Worm (Caenorhabditis elegans) whole organism, L4 larva: Measurements from ENCODE around the gene spc-1.

Source experiments
- F10B5.3 ChIP-seq: sonication (generic microtip); optimal IDR thresholded peaks from 2 replicates; lab custom pipeline; 2016; ENCODE audit warnings: mild to moderate bottlenecking, missing genetic modification characterization, missing compliant biosample characterization
- F26F4.8 ChIP-seq: fragments of 200-800 bp; sonication (Bioruptor generic); conservative IDR thresholded peaks from 2 replicates; pipeline ENCODE4 v1.3.6; 2022; ENCODE audit warnings: missing genetic modification characterization, missing compliant biosample characterization
- F44E2.7 ChIP-seq: fragments of 200-800 bp; sonication (Bioruptor generic); IDR thresholded peaks from 2 replicates; pipeline ENCODE4 v2.1.2; 2022; ENCODE audit warnings: missing genetic modification characterization, missing compliant biosample characterization
- F49E8.2 ChIP-seq: sonication (generic microtip); optimal IDR thresholded peaks from 2 replicates; lab custom pipeline; 2016; ENCODE audit warnings: missing compliant biosample characterization, mild to moderate bottlenecking, missing genetic modification characterization, borderline replicate concordance
- ZK337.2 ChIP-seq: fragments of 200-800 bp; sonication (Bioruptor generic); IDR thresholded peaks from 2 replicates; pipeline ENCODE4 v1.3.6; 2022; ENCODE audit warnings: missing genetic modification reagents, missing genetic modification characterization, missing compliant biosample characterization
- aha-1 ChIP-seq: fragments of 150-350 bp; peaks from one replicate; lab custom pipeline; 2014; ENCODE audit warnings: missing biosample characterization, missing genetic modification characterization
- ama-1 ChIP-seq: fragments of 150-350 bp; optimal IDR thresholded peaks from 2 replicates; lab custom pipeline; 2014; ENCODE audit warnings: inconsistent platforms, mixed read lengths
- attf-4 ChIP-seq: sonication (generic microtip); optimal IDR thresholded peaks from 3 replicates; lab custom pipeline; 2017; ENCODE audit warnings: missing biosample characterization, missing genetic modification characterization
- ceh-20 ChIP-seq: fragments of 200-800 bp; sonication (Bioruptor generic); IDR thresholded peaks from 2 replicates; pipeline ENCODE4 v1.3.6; 2022; ENCODE audit warnings: missing genetic modification reagents, missing genetic modification characterization, missing compliant biosample characterization
- ceh-62 ChIP-seq: sonication (generic microtip); optimal IDR thresholded peaks from 2 replicates; lab custom pipeline; 2017; ENCODE audit warnings: missing biosample characterization, missing genetic modification characterization
- ceh-82 ChIP-seq: sonication (generic microtip); optimal IDR thresholded peaks from 2 replicates; lab custom pipeline; 2017; ENCODE audit warnings: missing biosample characterization, missing genetic modification characterization
- ces-1 ChIP-seq: fragments of 150-350 bp; sonication (generic microtip); optimal IDR thresholded peaks from 4 replicates; lab custom pipeline; 2014; ENCODE audit warnings: missing biosample characterization, missing genetic modification reagents, missing genetic modification characterization
- dmd-6 ChIP-seq: fragments of 200-800 bp; sonication (Bioruptor generic); IDR thresholded peaks from 2 replicates; pipeline ENCODE4 v1.3.6; 2022; ENCODE audit warnings: missing genetic modification reagents, missing genetic modification characterization, missing compliant biosample characterization
- dmd-9 ChIP-seq: fragments of 200-800 bp; sonication (Bioruptor generic); IDR thresholded peaks from 2 replicates; pipeline ENCODE4 v1.3.6; 2022; ENCODE audit warnings: missing genetic modification reagents, missing genetic modification characterization, missing compliant biosample characterization
- dpl-1 ChIP-seq: fragments of 150-350 bp; optimal IDR thresholded peaks from 2 replicates; lab custom pipeline; 2014; ENCODE audit warnings: missing biosample characterization, missing genetic modification reagents, missing genetic modification characterization
- fkh-10 ChIP-seq: fragments of 150-350 bp; optimal IDR thresholded peaks from 2 replicates; lab custom pipeline; 2014; ENCODE audit warnings: missing biosample characterization, missing genetic modification reagents, missing genetic modification characterization
- gei-8 ChIP-seq: fragments of 200-800 bp; sonication (Bioruptor generic); optimal IDR thresholded peaks from 2 replicates; lab custom pipeline; 2018; ENCODE audit warnings: mild to moderate bottlenecking, missing genetic modification characterization, missing compliant biosample characterization
- hif-1 ChIP-seq, 2 experiments: sonication (generic microtip); optimal IDR thresholded peaks; 2 replicates each; lab custom pipeline; 2016 to 2017; ENCODE audit warnings: missing compliant biosample characterization in 2 of 2, missing genetic modification characterization in 2 of 2, missing genetic modification reagents in 2 of 2, missing genotype in 2 of 2, mild to moderate bottlenecking in 1 of 2
- hlh-11 ChIP-seq: fragments of 200-800 bp; sonication (Bioruptor generic); optimal IDR thresholded peaks from 2 replicates; lab custom pipeline; 2018; ENCODE audit warnings: mild to moderate bottlenecking, missing genetic modification characterization, missing compliant biosample characterization
- hlh-30 ChIP-seq: sonication (generic microtip); optimal IDR thresholded peaks from 2 replicates; lab custom pipeline; 2017; ENCODE audit warnings: antibody characterized with exemption, mild to moderate bottlenecking, missing genetic modification characterization, missing compliant biosample characterization; ENCODE audit not compliant: insufficient read depth
- lim-7 ChIP-seq: fragments of 200-800 bp; sonication (Bioruptor generic); IDR thresholded peaks from 2 replicates; pipeline ENCODE4 v1.3.6; 2022; ENCODE audit warnings: missing genetic modification characterization, missing compliant biosample characterization
- lin-13 ChIP-seq: fragments of 150-350 bp; optimal IDR thresholded peaks from 2 replicates; lab custom pipeline; 2014; ENCODE audit warnings: missing biosample characterization, missing genetic modification reagents, missing genetic modification characterization
- lin-38 ChIP-seq: fragments of 200-800 bp; sonication (Bioruptor generic); IDR thresholded peaks from 2 replicates; pipeline ENCODE4 v1.3.6; 2022; ENCODE audit warnings: missing genetic modification reagents, missing genetic modification characterization, missing compliant biosample characterization
- lir-3 ChIP-seq: sonication (generic microtip); optimal IDR thresholded peaks from 2 replicates; lab custom pipeline; 2016; ENCODE audit warnings: mild to moderate bottlenecking, missing genetic modification characterization, missing compliant biosample characterization
- lsy-2 ChIP-seq, 2 experiments: fragments of 150-350 bp in 1 of 2; sonication (generic microtip) in 1 of 2; optimal IDR thresholded peaks; 2 replicates each; lab custom pipeline; 2014 to 2017; ENCODE audit warnings: missing biosample characterization in 2 of 2, missing genetic modification characterization in 2 of 2
- mdl-1 ChIP-seq, 2 experiments: fragments of 150-350 bp in 1 of 2; sonication (generic microtip) in 1 of 2; optimal IDR thresholded peaks; 2 replicates each; lab custom pipeline; 2014 to 2017; ENCODE audit warnings: missing biosample characterization in 2 of 2, missing genetic modification characterization in 2 of 2
- mdt-29 ChIP-seq: fragments of 200-800 bp; sonication (Bioruptor generic); IDR thresholded peaks from 2 replicates; pipeline ENCODE4 v1.3.6; 2022; ENCODE audit warnings: missing genetic modification reagents, missing genetic modification characterization, missing compliant biosample characterization
- mes-2 ChIP-seq: sonication (generic microtip); optimal IDR thresholded peaks from 2 replicates; lab custom pipeline; 2016; ENCODE audit warnings: missing genotype, mild to moderate bottlenecking, missing genetic modification characterization, missing compliant biosample characterization; ENCODE audit not compliant: poor library complexity, severe bottlenecking
- nhr-10 ChIP-seq: fragments of 150-350 bp; optimal IDR thresholded peaks from 2 replicates; lab custom pipeline; 2014; ENCODE audit warnings: missing biosample characterization, missing genetic modification characterization
- nhr-102 ChIP-seq: sonication (generic microtip); optimal IDR thresholded peaks from 2 replicates; lab custom pipeline; 2016; ENCODE audit warnings: mild to moderate bottlenecking, missing genetic modification characterization, moderate library complexity, missing compliant biosample characterization
- nhr-11 ChIP-seq: fragments of 150-350 bp; optimal IDR thresholded peaks from 2 replicates; lab custom pipeline; 2014; ENCODE audit warnings: missing biosample characterization, missing genetic modification characterization
- nhr-237 ChIP-seq: sonication (generic microtip); optimal IDR thresholded peaks from 2 replicates; lab custom pipeline; 2017; ENCODE audit warnings: missing biosample characterization, missing genetic modification characterization
- nhr-28 ChIP-seq: fragments of 150-350 bp; optimal IDR thresholded peaks from 2 replicates; lab custom pipeline; 2014; ENCODE audit warnings: missing biosample characterization, missing genetic modification characterization
- nhr-48 ChIP-seq: sonication (generic microtip); optimal IDR thresholded peaks from 2 replicates; lab custom pipeline; 2016; ENCODE audit warnings: mild to moderate bottlenecking, missing genetic modification characterization, missing compliant biosample characterization
- nhr-77 ChIP-seq: fragments of 150-350 bp; optimal IDR thresholded peaks from 2 replicates; lab custom pipeline; 2014; ENCODE audit warnings: missing biosample characterization, missing genetic modification characterization
- php-3 ChIP-seq: fragments of 200-800 bp; sonication (Bioruptor generic); IDR thresholded peaks from 2 replicates; pipeline ENCODE4 v1.3.6; 2022; ENCODE audit warnings: missing genetic modification reagents, missing genetic modification characterization, missing compliant biosample characterization
- pqm-1 ChIP-seq: sonication (generic microtip); optimal IDR thresholded peaks from 2 replicates; lab custom pipeline; 2017; ENCODE audit warnings: missing biosample characterization, missing genetic modification characterization
- rbr-2 ChIP-seq: sonication (generic microtip); optimal IDR thresholded peaks from 2 replicates; lab custom pipeline; 2016; ENCODE audit warnings: missing genotype, missing genetic modification characterization, missing compliant biosample characterization
- sdz-12 ChIP-seq: fragments of 200-800 bp; sonication (Bioruptor generic); optimal IDR thresholded peaks from 2 replicates; lab custom pipeline; 2018; ENCODE audit warnings: mild to moderate bottlenecking, missing genetic modification characterization, missing compliant biosample characterization
- set-16 ChIP-seq: fragments of 200-800 bp; sonication (Bioruptor generic); IDR thresholded peaks from 2 replicates; pipeline ENCODE4 v1.3.6; 2022; ENCODE audit warnings: missing genetic modification reagents, missing genetic modification characterization, missing compliant biosample characterization
- tag-97 ChIP-seq: fragments of 200-800 bp; sonication (Bioruptor generic); IDR thresholded peaks from 2 replicates; pipeline ENCODE4 v1.3.6; 2022; ENCODE audit warnings: missing genetic modification characterization, missing compliant biosample characterization
- unc-62 ChIP-seq, 3 experiments: fragments of 150-350 bp in 1 of 3; sonication (generic microtip); optimal IDR thresholded peaks in 2 of 3; peaks in 1 of 3; 1 replicate in 1 of 3; 2 replicates in 2 of 3; lab custom pipeline; 2014 to 2017; ENCODE audit warnings: missing biosample characterization in 3 of 3, missing genetic modification characterization in 3 of 3, missing genetic modification reagents in 3 of 3, missing genotype in 1 of 3
- zfp-2 ChIP-seq: sonication (generic microtip); optimal IDR thresholded peaks from 2 replicates; lab custom pipeline; 2016; ENCODE audit warnings: mild to moderate bottlenecking, missing genetic modification characterization, missing compliant biosample characterization
- zfp-3 ChIP-seq: fragments of 200-800 bp; sonication (Bioruptor generic); conservative IDR thresholded peaks from 2 replicates; pipeline ENCODE4 v1.3.6; 2022; ENCODE audit warnings: missing genetic modification reagents, missing genetic modification characterization, missing compliant biosample characterization
- ztf-7 ChIP-seq: fragments of 150-350 bp; optimal IDR thresholded peaks from 2 replicates; lab custom pipeline; 2014; ENCODE audit warnings: missing biosample characterization, missing genetic modification characterization

The spc-1 gene

ce11 chrX:3111687-3112086 lies 15.2 kb downstream of the spc-1 start (continued):
- no peak for TF ChIP-seq lim-7 (GFP tag; lab: Robert Waterston, UW)
- TF ChIP-seq mdl-1 (tag; optimal IDR thresholded peaks at IDR 0.05; lab: Kevin White, UChicago), result no peak
- TF ChIP-seq rbr-2 (tag; lab: Kevin White, UChicago), result no peak
- TF ChIP-seq ces-1 (GFP tag; lab: Kevin White, UChicago), result no peak
- TF ChIP-seq pqm-1 (tag; lab: Kevin White, UChicago), result no peak
- TF ChIP-seq ztf-7, result peak; percentile 45
- no peak for TF ChIP-seq tag-97
- no peak for TF ChIP-seq zfp-2
- TF ChIP-seq set-16, result no peak
- no peak for TF ChIP-seq dpl-1 (GFP tag; lab: Kevin White, UChicago)
- TF ChIP-seq F10B5.3, result no peak
- TF ChIP-seq ceh-82, result no peak
- TF ChIP-seq mdt-29 (GFP tag; lab: Robert Waterston, UW), result no peak
- no peak for TF ChIP-seq fkh-10 (GFP tag; lab: Kevin White, UChicago)
- TF ChIP-seq zfp-3, result 0 out of 2 replicates have a peak, but pooled peaks have one; percentile 75
- TF ChIP-seq mes-2, result peak; percentile 71
- TF ChIP-seq ama-1 (lab: Kevin White, UChicago), result peak; percentile 79
- TF ChIP-seq aha-1, result peak; percentile 99
- no peak for TF ChIP-seq ZK337.2 (GFP tag; lab: Robert Waterston, UW)
- no peak for TF ChIP-seq dmd-9
- TF ChIP-seq nhr-10 (tag; lab: Kevin White, UChicago), result no peak
- no peak for TF ChIP-seq ceh-62 (tag; lab: Kevin White, UChicago)
- no peak for TF ChIP-seq gei-8 (GFP tag; lab: Kevin White, UChicago)
- TF ChIP-seq nhr-237 (tag; lab: Kevin White, UChicago), result no peak
- TF ChIP-seq F49E8.2 (tag; lab: Kevin White, UChicago), result no peak
- peak; percentile 75 for TF ChIP-seq nhr-48 (tag; lab: Kevin White, UChicago)
- TF ChIP-seq, all 104 proteins: peak for 26

- peak; percentile 19 for TF ChIP-seq hlh-11 (tag; lab: Kevin White, UChicago)
- no peak for TF ChIP-seq F44E2.7 (GFP tag; lab: Robert Waterston, UW)
- peak; percentile 6 for TF ChIP-seq rbr-2 (tag; lab: Kevin White, UChicago)
- TF ChIP-seq mes-2, result peak; percentile 19
- peak in 1 of 2 experiments; percentile 76 for TF ChIP-seq unc-62 (GFP tag; optimal IDR thresholded peaks at IDR 0.05 in 1 of 2; lab: Kevin White, UChicago)
- no peak for TF ChIP-seq unc-62 (tag; optimal IDR thresholded peaks at IDR 0.05; lab: Kevin White, UChicago)
- TF ChIP-seq php-3 (GFP tag; lab: Robert Waterston, UW), result no peak
- TF ChIP-seq F49E8.2 (tag; lab: Kevin White, UChicago), result no peak
- peak in 1 of 2 experiments; percentile 64 for TF ChIP-seq mdl-1 (tag; optimal IDR thresholded peaks at IDR 0.05; lab: Kevin White, UChicago)
- peak; percentile 49 for TF ChIP-seq ces-1 (GFP tag; lab: Kevin White, UChicago)
- peak; percentile 79 for TF ChIP-seq fkh-10 (GFP tag; lab: Kevin White, UChicago)
- TF ChIP-seq lin-13 (GFP tag; lab: Kevin White, UChicago), result peak; percentile 3
- no peak for TF ChIP-seq sdz-12 (GFP tag; lab: Kevin White, UChicago)
- no peak for TF ChIP-seq dmd-6
- TF ChIP-seq attf-4 (tag; lab: Kevin White, UChicago), result no peak
- peak; percentile 15; the same call in 1 of the 2 replicates for TF ChIP-seq mdt-29 (GFP tag; lab: Robert Waterston, UW)
- TF ChIP-seq nhr-28 (tag; lab: Kevin White, UChicago), result no peak
- peak in 1 of 2 experiments; percentile 66 for TF ChIP-seq hif-1 (tag; optimal IDR thresholded peaks at IDR 0.05; lab: Kevin White, UChicago)
- TF ChIP-seq hlh-30, result peak; percentile 83
- TF ChIP-seq lin-38 (GFP tag; lab: Robert Waterston, UW), result no peak
- TF ChIP-seq nhr-102 (tag; lab: Kevin White, UChicago), result no peak
- TF ChIP-seq F26F4.8 (GFP tag; lab: Robert Waterston, UW), result no peak
- peak; percentile 27 to 36 for TF ChIP-seq lsy-2 (tag; optimal IDR thresholded peaks at IDR 0.05; lab: Kevin White, UChicago)
- no peak for TF ChIP-seq tag-97
- TF ChIP-seq nhr-11 (tag; lab: Kevin White, UChicago), result no peak
- TF ChIP-seq lir-3 (tag; lab: Kevin White, UChicago), result no peak
- no peak for TF ChIP-seq nhr-77
- TF ChIP-seq ZK337.2 (GFP tag; lab: Robert Waterston, UW), result 0 out of 2 replicates have a peak, but pooled peaks have one; percentile 15
- TF ChIP-seq ceh-20 (GFP tag; lab: Robert Waterston, UW), result 0 out of 2 replicates have a peak, but pooled peaks have one; percentile 36
Measured at ce11 chrX:3111066-3111465, 15.8 kb downstream of the spc-1 start.
